Fruit fly (Drosophila melanogaster): ENCODE data around the gene COX5A.

The COX5A gene

DNA sequence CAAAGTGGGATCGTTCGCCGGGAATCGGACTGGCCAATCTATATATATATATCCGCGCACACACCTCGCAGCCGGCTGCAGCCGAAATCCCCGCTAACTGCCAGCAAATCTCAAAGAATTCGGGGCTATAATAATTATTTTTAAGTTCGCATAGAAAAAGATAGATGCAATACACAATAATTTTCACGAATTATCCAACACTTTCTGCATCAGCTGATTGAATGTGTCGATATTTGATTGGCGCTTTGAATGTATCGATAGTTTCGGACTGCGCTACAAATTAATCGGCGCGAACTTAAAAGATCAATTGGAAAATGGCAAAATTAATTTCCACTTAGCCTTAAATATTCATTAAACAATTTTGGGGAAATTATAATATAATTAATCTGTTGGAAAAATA lies 22.4 kb upstream of the COX5A start, which contains the start of gene Sbf (continued):
- peak; percentile 91 for TF ChIP-seq CG34224 (GFP tag; IDR thresholded peaks at IDR 0.05; ENCODE audit: partially characterized antibody)
- no peak for TF ChIP-seq H15 (GFP tag; IDR thresholded peaks at IDR 0.05)
- TF ChIP-seq CG6175 (GFP tag; IDR thresholded peaks at IDR 0.05), result no peak
- no peak for TF ChIP-seq HLH54F (GFP tag; optimal IDR thresholded peaks at IDR 0.05)
- peak; percentile 33 for TF ChIP-seq CG30403 (GFP tag; optimal IDR thresholded peaks at IDR 0.05)
- no peak for TF ChIP-seq TFAM (GFP tag; optimal IDR thresholded peaks at IDR 0.05)
- no peak for TF ChIP-seq CG13296 (GFP tag; optimal IDR thresholded peaks at IDR 0.05)
- TF ChIP-seq CG15514 (GFP tag; optimal IDR thresholded peaks at IDR 0.05), result peak; percentile 74
- TF ChIP-seq row (GFP tag; IDR thresholded peaks at IDR 0.05), result peak; percentile 19; the same call in 1 of the 3 replicates
- TF ChIP-seq pzg (GFP tag; optimal IDR thresholded peaks at IDR 0.05), result peak; percentile 89
- TF ChIP-seq lilli (GFP tag; optimal IDR thresholded peaks at IDR 0.05), result no peak
- no peak for TF ChIP-seq CG1024 (GFP tag; IDR thresholded peaks at IDR 0.05)
- TF ChIP-seq unc-4 (GFP tag; IDR thresholded peaks at IDR 0.05; ENCODE audit: partially characterized antibody), result peak; percentile 85
- TF ChIP-seq zen2 (GFP tag; IDR thresholded peaks at IDR 0.05; ENCODE audit: partially characterized antibody), result peak; percentile 66; the same call in 2 of the 3 replicates
- no peak for TF ChIP-seq CG15696 (tag; optimal IDR thresholded peaks at IDR 0.05)
- TF ChIP-seq CG11247 (GFP tag; IDR thresholded peaks at IDR 0.05), result no peak
- peak; percentile 44 for TF ChIP-seq nerfin-2 (GFP tag; IDR thresholded peaks at IDR 0.05; ENCODE audit: partially characterized antibody)
- peak in 1 of 2 experiments; percentile 28 for TF ChIP-seq dpn (GFP tag; optimal IDR thresholded peaks at IDR 0.05)
- no peak for TF ChIP-seq CG31224 (GFP tag; IDR thresholded peaks at IDR 0.05)
- TF ChIP-seq Myb (GFP tag; optimal IDR thresholded peaks at IDR 0.05), result peak; percentile 11
- TF ChIP-seq CG10274 (GFP tag; optimal IDR thresholded peaks at IDR 0.05), result no peak
- peak; percentile 28 for TF ChIP-seq HmgD (GFP tag; optimal IDR thresholded peaks at IDR 0.05)
- peak; percentile 10 for TF ChIP-seq CG10979 (tag; optimal IDR thresholded peaks at IDR 0.05)
- no peak for TF ChIP-seq CG5245 (GFP tag; optimal IDR thresholded peaks at IDR 0.05)
- no peak for TF ChIP-seq schlank (tag; optimal IDR thresholded peaks at IDR 0.05)
- TF ChIP-seq lov (optimal IDR thresholded peaks at IDR 0.05), result no peak
- no peak for TF ChIP-seq lov (GFP tag; IDR thresholded peaks at IDR 0.05)
- no peak for TF ChIP-seq CG14441 (GFP tag; IDR thresholded peaks at IDR 0.05)
- TF ChIP-seq Camta (GFP tag; optimal IDR thresholded peaks at IDR 0.05), result no peak
- no peak for TF ChIP-seq Sry-β (GFP tag; optimal IDR thresholded peaks at IDR 0.05)
- TF ChIP-seq ewg (GFP tag; optimal IDR thresholded peaks at IDR 0.05), result no peak
- TF ChIP-seq Optix (GFP tag; IDR thresholded peaks at IDR 0.05), result no peak
- no peak for TF ChIP-seq esg (GFP tag; conservative IDR thresholded peaks at IDR 0.05)
- no peak for TF ChIP-seq Xrp1 (GFP tag; IDR thresholded peaks at IDR 0.05)
- TF ChIP-seq mam (GFP tag; optimal IDR thresholded peaks at IDR 0.05), result no peak
- TF ChIP-seq Trl (optimal IDR thresholded peaks at IDR 0.05), result no peak
- no peak for TF ChIP-seq Trl (GFP tag; optimal IDR thresholded peaks at IDR 0.05)
- no peak for TF ChIP-seq crol (GFP tag; IDR thresholded peaks at IDR 0.05)
- no peak for TF ChIP-seq Hey (tag; optimal IDR thresholded peaks at IDR 0.05)
- TF ChIP-seq CG17612 (GFP tag; IDR thresholded peaks at IDR 0.05), result no peak
- no peak for TF ChIP-seq fd3F (GFP tag; optimal IDR thresholded peaks at IDR 0.05)
- no peak for TF ChIP-seq CG4730 (GFP tag; IDR thresholded peaks at IDR 0.05)
- TF ChIP-seq CG7987 (GFP tag; optimal IDR thresholded peaks at IDR 0.05), result peak; percentile 15
- no peak for TF ChIP-seq zfh1 (GFP tag; IDR thresholded peaks at IDR 0.05)
- TF ChIP-seq sisA (GFP tag; IDR thresholded peaks at IDR 0.05), result no peak
- TF ChIP-seq CG10267 (tag; optimal IDR thresholded peaks at IDR 0.05), result peak; percentile 98
- no peak for TF ChIP-seq odd (GFP tag; optimal IDR thresholded peaks at IDR 0.05)
- TF ChIP-seq Usf (GFP tag; optimal IDR thresholded peaks at IDR 0.05), result no peak
- TF ChIP-seq Xbp1 (GFP tag; optimal IDR thresholded peaks at IDR 0.05), result no peak
- no peak for TF ChIP-seq Oli (tag; optimal IDR thresholded peaks at IDR 0.05)
- no peak for TF ChIP-seq CG1233 (GFP tag; optimal IDR thresholded peaks at IDR 0.05)
- no peak for TF ChIP-seq CG12104 (GFP tag; optimal IDR thresholded peaks at IDR 0.05)

Measured in whole organism, embryonic.